Fruit fly (Drosophila melanogaster): ENCODE results near the gene CG42763.
A peak's percentile ranks its signal among the peaks of the same experiment; 100 is the strongest.

Gene CG42763

DNA sequence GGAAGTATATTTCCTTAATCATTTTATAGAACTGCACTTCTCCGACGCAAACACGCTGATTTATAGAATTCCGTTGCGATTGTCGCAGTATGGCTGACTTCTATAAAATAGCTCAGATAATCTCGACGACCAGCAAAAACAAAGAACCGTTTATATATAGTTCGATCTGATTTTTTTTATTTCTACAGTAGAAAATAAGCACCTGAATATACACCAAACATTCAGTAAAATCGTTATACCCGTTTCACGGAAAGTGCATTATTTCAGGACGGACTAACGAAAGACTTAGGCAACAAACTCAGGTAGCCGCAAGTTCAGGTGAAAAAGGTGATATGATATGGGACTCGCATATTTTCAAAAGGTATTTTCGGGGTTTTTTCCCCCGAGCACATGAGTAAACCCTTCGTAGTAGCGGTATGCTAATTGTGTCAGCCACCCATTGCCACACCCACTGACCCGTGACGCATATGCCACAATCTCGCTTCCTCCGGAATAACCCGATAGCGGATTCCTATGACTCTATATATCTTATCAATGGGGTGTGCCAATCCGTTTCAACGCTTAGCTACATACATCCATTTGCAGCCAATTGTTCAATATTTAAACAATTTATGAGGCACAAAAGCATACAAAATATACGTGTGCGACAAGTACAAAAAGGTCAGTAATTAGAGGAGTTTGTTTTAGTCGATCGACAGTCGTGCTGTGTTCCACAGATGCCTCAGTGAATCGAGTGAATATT is at the start of gene CG42763, which contains the start of gene CG43394:
CG42763 (minus strand) TSS at position 41 of the 742 bp plus-strand sequence.
CG43394 (plus strand) TSS at position 692 of the 742 bp plus-strand sequence.
- TF ChIP-seq dl (GFP tag; optimal IDR thresholded peaks at IDR 0.05; ENCODE audit: insufficient read depth in 1 of 2, partially characterized antibody in 2 of 2) (no peak), woc (GFP tag; optimal IDR thresholded peaks at IDR 0.05) (peak; percentile 9), Dfd (GFP tag; optimal IDR thresholded peaks at IDR 0.05) (no peak), dmrt93B (GFP tag; optimal IDR thresholded peaks at IDR 0.05) (no peak), pan (optimal IDR thresholded peaks at IDR 0.05) (no peak), Rel (GFP tag; optimal IDR thresholded peaks at IDR 0.05) (no peak), Rel (tag; optimal IDR thresholded peaks at IDR 0.05) (no peak), foxo (GFP tag; optimal IDR thresholded peaks at IDR 0.05) (no peak), CG32264 (GFP tag; optimal IDR thresholded peaks at IDR 0.05) (no peak), Myc (optimal IDR thresholded peaks at IDR 0.05) (no peak), sv (GFP tag; optimal IDR thresholded peaks at IDR 0.05) (no peak), tai (GFP tag; optimal IDR thresholded peaks at IDR 0.05) (peak; percentile 15)

- TF ChIP-seq pan (optimal IDR thresholded peaks at IDR 0.05): no peak
- no peak for TF ChIP-seq lola (GFP tag; optimal IDR thresholded peaks at IDR 0.05)
- no peak for TF ChIP-seq usp (GFP tag; optimal IDR thresholded peaks at IDR 0.05)
- TF ChIP-seq Hr83 (GFP tag; optimal IDR thresholded peaks at IDR 0.05; ENCODE audit: poor library complexity, severe bottlenecking): no peak
- no peak for TF ChIP-seq jim (GFP tag; optimal IDR thresholded peaks at IDR 0.05)
- TF ChIP-seq CG32264 (GFP tag; optimal IDR thresholded peaks at IDR 0.05): no peak
- no peak for TF ChIP-seq GATAd (GFP tag; optimal IDR thresholded peaks at IDR 0.05)
- TF ChIP-seq CrebA (GFP tag; optimal IDR thresholded peaks at IDR 0.05; ENCODE audit: borderline replicate concordance): no peak
- TF ChIP-seq HLH106 (tag; optimal IDR thresholded peaks at IDR 0.05): no peak
- TF ChIP-seq fru (GFP tag; optimal IDR thresholded peaks at IDR 0.05): no peak
- TF ChIP-seq Myc (optimal IDR thresholded peaks at IDR 0.05): no peak
- TF ChIP-seq Sp1 (GFP tag; optimal IDR thresholded peaks at IDR 0.05): no peak
- TF ChIP-seq dl (GFP tag; optimal IDR thresholded peaks at IDR 0.05; ENCODE audit: insufficient read depth in 1 of 2, partially characterized antibody in 2 of 2): no peak
- no peak for TF ChIP-seq h (GFP tag; optimal IDR thresholded peaks at IDR 0.05)
- TF ChIP-seq rgr (GFP tag; optimal IDR thresholded peaks at IDR 0.05): no peak
Observed at dm6 chr2L:8190681-8191080, 45.8 kb upstream of the CG42763 start, which contains the start of gene CG34134. Gene CG34134 (minus strand): TSS chr2L:8190781.

DNA sequence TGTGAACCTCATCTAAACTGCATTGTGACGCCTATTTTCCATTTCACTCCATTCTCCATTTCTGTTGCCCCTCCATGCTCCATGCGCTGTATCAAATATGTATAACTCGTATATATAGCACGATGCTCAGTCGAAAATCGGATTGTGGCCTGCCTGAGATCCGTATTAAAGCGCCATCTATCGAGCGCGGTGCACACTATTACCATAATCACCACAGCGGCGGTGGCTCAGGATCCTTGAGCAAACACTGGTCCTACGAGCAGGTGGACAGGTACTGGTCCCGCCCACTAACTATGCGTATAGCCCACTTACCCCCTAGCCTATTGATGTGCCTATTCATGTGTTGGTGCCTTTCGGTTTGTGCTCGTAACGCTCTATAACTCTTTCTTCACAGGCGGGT is 40.1 kb upstream of the CG42763 start:
- TF ChIP-seq Abd-B (GFP tag; optimal IDR thresholded peaks at IDR 0.05): no peak
- no peak for TF ChIP-seq tai (GFP tag; optimal IDR thresholded peaks at IDR 0.05)
- TF ChIP-seq Rel (GFP tag; optimal IDR thresholded peaks at IDR 0.05): no peak
- no peak for TF ChIP-seq Rel (tag; optimal IDR thresholded peaks at IDR 0.05)
- TF ChIP-seq Myc (optimal IDR thresholded peaks at IDR 0.05): no peak
- TF ChIP-seq rgr (GFP tag; optimal IDR thresholded peaks at IDR 0.05): no peak
- no peak for TF ChIP-seq dmrt93B (GFP tag; optimal IDR thresholded peaks at IDR 0.05)
- TF ChIP-seq psq (GFP tag; optimal IDR thresholded peaks at IDR 0.05): no peak
- no peak for TF ChIP-seq Jra (GFP tag; optimal IDR thresholded peaks at IDR 0.05)
- TF ChIP-seq dl (GFP tag; optimal IDR thresholded peaks at IDR 0.05; ENCODE audit: insufficient read depth in 1 of 2, partially characterized antibody in 2 of 2): no peak
- no peak for TF ChIP-seq foxo (GFP tag; optimal IDR thresholded peaks at IDR 0.05)
- TF ChIP-seq OdsH (GFP tag; optimal IDR thresholded peaks at IDR 0.05): no peak

DNA sequence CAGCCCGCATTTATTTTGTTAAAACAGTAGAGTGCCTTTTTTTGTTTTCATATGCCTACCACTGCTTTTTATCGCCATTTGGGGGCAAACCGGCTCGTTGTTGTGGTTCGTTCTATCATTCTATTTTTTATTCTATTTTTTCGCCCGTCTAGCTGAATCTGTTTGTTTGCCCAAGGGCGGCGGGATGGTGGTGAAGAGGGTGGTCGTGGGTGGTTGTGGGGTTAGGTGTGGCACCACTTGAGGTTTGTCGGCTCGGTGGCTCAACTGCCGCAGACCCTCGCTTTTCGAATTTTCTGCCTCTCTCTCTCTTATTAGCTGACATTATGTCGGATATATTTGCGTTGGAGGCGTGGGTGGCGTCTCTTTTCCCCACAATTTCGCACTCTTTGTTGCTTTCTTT is 26.6 kb upstream of the CG42763 start:
- TF ChIP-seq pan (optimal IDR thresholded peaks at IDR 0.05) (no peak), woc (GFP tag; optimal IDR thresholded peaks at IDR 0.05) (no peak), ey (GFP tag; optimal IDR thresholded peaks at IDR 0.05) (no peak), Rel (GFP tag; optimal IDR thresholded peaks at IDR 0.05) (no peak), Rel (tag; optimal IDR thresholded peaks at IDR 0.05) (no peak), Hr78 (GFP tag; optimal IDR thresholded peaks at IDR 0.05) (no peak), Mio (GFP tag; optimal IDR thresholded peaks at IDR 0.05) (no peak), CrebA (GFP tag; optimal IDR thresholded peaks at IDR 0.05; ENCODE audit: borderline replicate concordance) (no peak), br (GFP tag; optimal IDR thresholded peaks at IDR 0.05) (no peak), Dif (GFP tag; optimal IDR thresholded peaks at IDR 0.05; ENCODE audit: partially characterized antibody) (no peak), CG9705 (GFP tag; optimal IDR thresholded peaks at IDR 0.05) (no peak), Jra (GFP tag; optimal IDR thresholded peaks at IDR 0.05) (no peak), tai (GFP tag; optimal IDR thresholded peaks at IDR 0.05) (no peak), usp (GFP tag; optimal IDR thresholded peaks at IDR 0.05) (no peak), GATAd (GFP tag; optimal IDR thresholded peaks at IDR 0.05) (no peak), CG32264 (GFP tag; optimal IDR thresholded peaks at IDR 0.05) (no peak), fru (GFP tag; optimal IDR thresholded peaks at IDR 0.05) (no peak), rgr (GFP tag; optimal IDR thresholded peaks at IDR 0.05) (no peak), Abd-B (GFP tag; optimal IDR thresholded peaks at IDR 0.05) (no peak), psq (GFP tag; optimal IDR thresholded peaks at IDR 0.05) (no peak)

All from whole organism, wandering third instar larva.